Fruit fly (Drosophila melanogaster) whole organism, embryonic: Measurements from ENCODE around the gene CG34288.

Experiments used
- Atf-2 ChIP-seq: fragments of 200-800 bp; sonication (Bioruptor generic); optimal IDR thresholded peaks from 2 replicates; lab custom pipeline; 2016; ENCODE audit warnings: missing biosample characterization, missing genetic modification characterization
- CG10959 ChIP-seq: fragments of 200-800 bp; sonication (Bioruptor generic); IDR thresholded peaks from 2 replicates; pipeline ENCODE4 v1.3.6; 2022; ENCODE audit warnings: missing biosample characterization, missing genetic modification characterization
- CG11695 ChIP-seq: fragments of 200-800 bp; sonication (Bioruptor generic); IDR thresholded peaks from 3 replicates; pipeline ENCODE4 v1.3.6; 2022; ENCODE audit warnings: missing biosample characterization, missing genetic modification characterization
- CG12155 ChIP-seq: fragments of 200-800 bp; sonication (Bioruptor generic); optimal IDR thresholded peaks from 3 replicates; lab custom pipeline; 2016; ENCODE audit warnings: missing biosample characterization, missing genetic modification characterization
- CG12299 ChIP-seq: fragments of 200-800 bp; sonication (Bioruptor generic); optimal IDR thresholded peaks from 2 replicates; lab custom pipeline; 2018; ENCODE audit warnings: missing biosample characterization, mild to moderate bottlenecking, missing genetic modification characterization
- CG13123 ChIP-seq: fragments of 200-800 bp; sonication (Bioruptor generic); optimal IDR thresholded peaks from 2 replicates; lab custom pipeline; 2016; ENCODE audit warnings: missing biosample characterization, missing genetic modification characterization
- CG14014 ChIP-seq: fragments of 200-800 bp; sonication (Bioruptor generic); IDR thresholded peaks from 2 replicates; pipeline ENCODE4 v1.3.6; 2022; ENCODE audit warnings: missing biosample characterization, missing genetic modification characterization
- CG15696 ChIP-seq: fragments of 200-800 bp; sonication (Bioruptor generic); optimal IDR thresholded peaks from 2 replicates; lab custom pipeline; 2019; ENCODE audit warnings: missing biosample characterization, mild to moderate bottlenecking, missing genetic modification characterization, moderate library complexity
- CG32532 ChIP-seq: fragments of 200-800 bp; sonication (Bioruptor generic); IDR thresholded peaks from 2 replicates; pipeline ENCODE4 v1.3.6; 2022; ENCODE audit warnings: missing biosample characterization, missing genetic modification characterization
- CG33213 ChIP-seq: fragments of 200-800 bp; sonication (Bioruptor generic); optimal IDR thresholded peaks from 3 replicates; lab custom pipeline; 2016; ENCODE audit warnings: missing biosample characterization, missing genetic modification characterization
- CG42726 ChIP-seq: fragments of 200-800 bp; sonication (Bioruptor generic); IDR thresholded peaks from 2 replicates; pipeline ENCODE4 v1.3.6; 2022; ENCODE audit warnings: missing biosample characterization, missing genetic modification characterization; ENCODE audit not compliant: partially characterized antibody
- CG5953 ChIP-seq: fragments of 200-800 bp; sonication (Bioruptor generic); IDR thresholded peaks from 2 replicates; pipeline ENCODE4 v1.3.6; 2022; ENCODE audit warnings: missing biosample characterization, missing genetic modification characterization
- CG7271 ChIP-seq: fragments of 200-800 bp; sonication (Bioruptor generic); optimal IDR thresholded peaks from 2 replicates; lab custom pipeline; 2018; ENCODE audit warnings: missing biosample characterization, mild to moderate bottlenecking, missing genetic modification characterization, moderate library complexity
- CG7372 ChIP-seq: fragments of 200-800 bp; sonication (Bioruptor generic); IDR thresholded peaks from 2 replicates; pipeline ENCODE4 v1.3.6; 2022; ENCODE audit warnings: missing biosample characterization, missing genetic modification characterization
- CG9876 ChIP-seq: fragments of 200-800 bp; sonication (Bioruptor generic); optimal IDR thresholded peaks from 2 replicates; lab custom pipeline; 2016; ENCODE audit warnings: missing biosample characterization, missing genetic modification characterization
- CTCF ChIP-seq: fragments of 200-800 bp; sonication (Bioruptor generic); optimal IDR thresholded peaks from 2 replicates; lab custom pipeline; 2017; ENCODE audit warnings: missing biosample characterization, mild to moderate bottlenecking, missing genetic modification characterization, moderate library complexity
- Dbx ChIP-seq: fragments of 200-800 bp; sonication (Bioruptor generic); IDR thresholded peaks from 3 replicates; pipeline ENCODE4 v1.3.6; 2022; ENCODE audit warnings: missing biosample characterization, missing genetic modification characterization
- Dek ChIP-seq: fragments of 200-800 bp; sonication (Bioruptor generic); optimal IDR thresholded peaks from 3 replicates; lab custom pipeline; 2019; ENCODE audit warnings: missing biosample characterization, mild to moderate bottlenecking, missing genetic modification characterization, moderate library complexity
- Dll ChIP-seq: fragments of 200-800 bp; sonication (Bioruptor generic); IDR thresholded peaks from 4 replicates; pipeline ENCODE4 v1.3.6; 2022; ENCODE audit warnings: missing biosample characterization, missing genetic modification characterization; ENCODE audit not compliant: partially characterized antibody
- Doc2 ChIP-seq: fragments of 200-800 bp; sonication (Bioruptor generic); IDR thresholded peaks from 2 replicates; pipeline ENCODE4 v1.3.6; 2022; ENCODE audit warnings: missing biosample characterization, missing genetic modification characterization
- Doc3 ChIP-seq: fragments of 200-800 bp; sonication (Bioruptor generic); IDR thresholded peaks from 3 replicates; pipeline ENCODE4 v1.3.6; 2022; ENCODE audit warnings: missing biosample characterization, missing genetic modification characterization; ENCODE audit not compliant: partially characterized antibody
- Drgx ChIP-seq: fragments of 200-800 bp; sonication (Bioruptor generic); IDR thresholded peaks from 2 replicates; pipeline ENCODE4 v1.3.6; 2022; ENCODE audit warnings: missing biosample characterization, missing genetic modification characterization
- Eip74EF ChIP-seq, 2 experiments: fragments of 200-800 bp in 1 of 2; fragments of >200 bp in 1 of 2; sonication (Bioruptor generic) in 1 of 2; optimal IDR thresholded peaks; 2 replicates each; lab custom pipeline; 2017 to 2019; ENCODE audit warnings: missing biosample characterization in 2 of 2, missing genetic modification characterization in 2 of 2, mild to moderate bottlenecking in 1 of 2, moderate library complexity in 1 of 2
- Fer2 ChIP-seq: fragments of 200-800 bp; sonication (Bioruptor generic); optimal IDR thresholded peaks from 2 replicates; lab custom pipeline; 2018; ENCODE audit warnings: missing biosample characterization, mild to moderate bottlenecking, missing genetic modification characterization, moderate library complexity
- HLH3B ChIP-seq: fragments of 200-800 bp; sonication (Bioruptor generic); IDR thresholded peaks from 2 replicates; pipeline ENCODE4 v1.3.6; 2022; ENCODE audit warnings: missing biosample characterization, missing genetic modification characterization
- Hr51 ChIP-seq, 2 experiments: fragments of 200-800 bp; sonication (Bioruptor generic); optimal IDR thresholded peaks; 2 replicates in 1 of 2; 3 replicates in 1 of 2; lab custom pipeline; 2016 to 2018; ENCODE audit warnings: missing biosample characterization in 2 of 2, missing genetic modification characterization in 2 of 2, mild to moderate bottlenecking in 1 of 2, moderate library complexity in 1 of 2
- Hr78 ChIP-seq, 2 experiments: fragments of 200-800 bp in 1 of 2; fragments of >200 bp in 1 of 2; sonication (Bioruptor generic) in 1 of 2; optimal IDR thresholded peaks; 2 replicates each; lab custom pipeline; 2017 to 2019; ENCODE audit warnings: missing biosample characterization in 2 of 2, missing genetic modification characterization in 2 of 2, mild to moderate bottlenecking in 1 of 2, moderate library complexity in 1 of 2
- NfI ChIP-seq: fragments of 200-800 bp; sonication (Bioruptor generic); optimal IDR thresholded peaks from 3 replicates; lab custom pipeline; 2018; ENCODE audit warnings: missing biosample characterization, mild to moderate bottlenecking, missing genetic modification characterization, moderate library complexity
- Ptx1 ChIP-seq: fragments of 200-800 bp; sonication (Bioruptor generic); IDR thresholded peaks from 2 replicates; pipeline ENCODE4 v1.3.6; 2022; ENCODE audit warnings: missing biosample characterization, missing genetic modification characterization
- bigmax ChIP-seq: fragments of 200-800 bp; sonication (Bioruptor generic); optimal IDR thresholded peaks from 2 replicates; lab custom pipeline; 2018; ENCODE audit warnings: missing biosample characterization, mild to moderate bottlenecking, missing genetic modification characterization
- chif ChIP-seq, 2 experiments: fragments of 200-800 bp; sonication (Bioruptor generic); optimal IDR thresholded peaks; 3 replicates each; lab custom pipeline; 2016; ENCODE audit warnings: missing biosample characterization in 2 of 2, missing genetic modification characterization in 2 of 2
- chinmo ChIP-seq: fragments of 200-800 bp; sonication (Bioruptor generic); IDR thresholded peaks from 4 replicates; pipeline ENCODE4 v1.3.6; 2022; ENCODE audit warnings: missing biosample characterization, missing genetic modification characterization; ENCODE audit not compliant: partially characterized antibody
- dan ChIP-seq: fragments of 200-800 bp; sonication (Bioruptor generic); IDR thresholded peaks from 2 replicates; pipeline ENCODE4 v1.3.6; 2022; ENCODE audit warnings: missing biosample characterization, missing genetic modification characterization
- dysf ChIP-seq: fragments of 200-800 bp; sonication (Bioruptor generic); IDR thresholded peaks from 3 replicates; pipeline ENCODE4 v1.3.6; 2022; ENCODE audit warnings: missing biosample characterization, missing genetic modification characterization
- eve ChIP-seq, 2 experiments: fragments of >200 bp; optimal IDR thresholded peaks; 2 replicates each; lab custom pipeline; 2017; ENCODE audit warnings: missing biosample characterization in 2 of 2, missing genetic modification characterization in 2 of 2
- exex ChIP-seq: fragments of 200-800 bp; sonication (Bioruptor generic); optimal IDR thresholded peaks from 4 replicates; lab custom pipeline; 2018; ENCODE audit warnings: missing biosample characterization, mild to moderate bottlenecking, missing genetic modification characterization, moderate library complexity
- fu2 ChIP-seq: fragments of 200-800 bp; sonication (Bioruptor generic); optimal IDR thresholded peaks from 2 replicates; lab custom pipeline; 2016; ENCODE audit warnings: missing biosample characterization, missing genetic modification characterization
- grn ChIP-seq: fragments of 200-800 bp; sonication (Bioruptor generic); optimal IDR thresholded peaks from 3 replicates; lab custom pipeline; 2017; ENCODE audit warnings: missing biosample characterization, missing genetic modification characterization
- gsb ChIP-seq: fragments of 200-800 bp; sonication (Bioruptor generic); IDR thresholded peaks from 2 replicates; pipeline ENCODE4 v1.3.6; 2022; ENCODE audit warnings: missing biosample characterization, missing genetic modification characterization
- kay ChIP-seq: fragments of 200-800 bp; sonication (Bioruptor generic); optimal IDR thresholded peaks from 2 replicates; lab custom pipeline; 2016; ENCODE audit warnings: missing biosample characterization, missing genetic modification characterization
- knrl ChIP-seq: fragments of 200-800 bp; sonication (Bioruptor generic); IDR thresholded peaks from 3 replicates; pipeline ENCODE4 v1.3.6; 2022; ENCODE audit warnings: missing biosample characterization, missing genetic modification characterization; ENCODE audit not compliant: partially characterized antibody
- lmd ChIP-seq: fragments of 200-800 bp; sonication (Bioruptor generic); IDR thresholded peaks from 2 replicates; pipeline ENCODE4 v1.3.6; 2022; ENCODE audit warnings: missing biosample characterization, missing genetic modification characterization
- otp ChIP-seq: fragments of 200-800 bp; sonication (Bioruptor generic); IDR thresholded peaks from 3 replicates; pipeline ENCODE4, ENCODE4 v1.3.6; 2022; ENCODE audit warnings: missing biosample characterization, missing genetic modification characterization
- pfk ChIP-seq: fragments of 200-800 bp; sonication (Bioruptor generic); optimal IDR thresholded peaks from 2 replicates; lab custom pipeline; 2018; ENCODE audit warnings: missing biosample characterization, mild to moderate bottlenecking, missing genetic modification characterization, moderate library complexity
- phol ChIP-seq: fragments of 200-800 bp; sonication (Bioruptor generic); optimal IDR thresholded peaks from 3 replicates; lab custom pipeline; 2018; ENCODE audit warnings: missing biosample characterization, mild to moderate bottlenecking, missing genetic modification characterization, moderate library complexity
- pnt ChIP-seq: fragments of 200-800 bp; sonication (Bioruptor generic); optimal IDR thresholded peaks from 3 replicates; lab custom pipeline; 2016; ENCODE audit warnings: missing biosample characterization, missing genetic modification characterization
- ranshi ChIP-seq: fragments of 200-800 bp; sonication (Bioruptor generic); IDR thresholded peaks from 2 replicates; pipeline ENCODE4 v1.3.6; 2022; ENCODE audit warnings: missing biosample characterization, missing genetic modification characterization
- tin ChIP-seq: fragments of 200-800 bp; sonication (Bioruptor generic); optimal IDR thresholded peaks from 3 replicates; lab custom pipeline; 2016; ENCODE audit warnings: missing biosample characterization, missing genetic modification characterization
- wor ChIP-seq: fragments of 200-800 bp; sonication (Bioruptor generic); IDR thresholded peaks from 2 replicates; pipeline ENCODE4 v1.3.6; 2022; ENCODE audit warnings: missing biosample characterization, missing genetic modification characterization
- zfh1 ChIP-seq: fragments of 200-800 bp; sonication (Bioruptor generic); IDR thresholded peaks from 3 replicates; pipeline ENCODE4 v1.3.6; 2022; ENCODE audit warnings: missing biosample characterization, missing genetic modification characterization
- zfh2 ChIP-seq: fragments of 200-800 bp; sonication (Bioruptor generic); optimal IDR thresholded peaks from 2 replicates; lab custom pipeline; 2016; ENCODE audit warnings: missing biosample characterization, missing genetic modification characterization

The CG34288 gene

DNA sequence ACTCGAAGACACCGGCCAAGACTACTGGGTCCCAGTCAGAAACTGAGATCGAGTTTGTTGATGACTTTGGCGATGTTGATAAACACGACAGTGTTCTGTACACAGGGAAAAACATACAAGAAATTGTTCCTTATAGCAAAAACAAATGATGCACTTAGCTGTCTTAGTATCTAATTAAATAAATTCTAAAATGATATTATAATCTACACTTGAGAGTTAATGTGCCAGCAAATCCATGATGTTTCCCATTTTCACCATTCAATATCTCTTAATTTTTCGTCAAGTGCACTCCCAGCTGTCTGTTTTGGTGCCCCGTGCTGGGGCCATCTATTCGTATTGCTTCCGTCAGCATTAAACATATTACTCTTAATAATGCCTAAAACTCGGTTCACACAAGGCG is 46.8 kb downstream of the CG34288 start (continued):
- TF ChIP-seq CG5953 (GFP tag; lab: Robert Waterston, UW) (no peak), CG10959 (peak; percentile 17; the same call in 1 of the 2 replicates), fu2 (no peak), Atf-2 (GFP tag; lab: Kevin White, UChicago) (no peak), Ptx1 (GFP tag; lab: Robert Waterston, UW) (peak; percentile 58), bigmax (GFP tag; lab: Kevin White, UChicago) (no peak), dan (no peak), grn (peak; percentile 12), CG14014 (GFP tag; lab: Robert Waterston, UW) (peak; percentile 29; the same call in 1 of the 2 replicates), Hr78 (GFP tag; optimal IDR thresholded peaks at IDR 0.05; lab: Kevin White, UChicago) (no peak), dysf (GFP tag; lab: Robert Waterston, UW) (peak; percentile 83), zfh1 (peak; percentile 56; the same call in 1 of the 3 replicates), eve (GFP tag; optimal IDR thresholded peaks at IDR 0.05; lab: Kevin White, UChicago) (no peak), Fer2 (tag; lab: Kevin White, UChicago) (no peak), gsb (0 out of 2 replicates have a peak, but pooled peaks have one; percentile 26), CG12299 (no peak), chinmo (GFP tag; lab: Robert Waterston, UW) (no peak), wor (GFP tag; lab: Robert Waterston, UW) (no peak), exex (no peak), NfI (no peak), CG32532 (GFP tag; lab: Robert Waterston, UW) (peak; percentile 75), Doc2 (GFP tag; lab: Robert Waterston, UW) (no peak), CG33213 (no peak), CG9876 (GFP tag; lab: Kevin White, UChicago) (no peak), Dbx (GFP tag; lab: Robert Waterston, UW) (peak; percentile 51; the same call in 2 of the 3 replicates), phol (tag; lab: Kevin White, UChicago) (no peak), Hr51 (GFP tag; optimal IDR thresholded peaks at IDR 0.05; lab: Kevin White, UChicago) (no peak), CG42726 (GFP tag; lab: Robert Waterston, UW) (no peak), knrl (no peak), CG12155 (no peak), HLH3B (GFP tag; lab: Robert Waterston, UW) (peak; percentile 53; the same call in 1 of the 2 replicates), Doc3 (no peak), Eip74EF (GFP tag; optimal IDR thresholded peaks at IDR 0.05; lab: Kevin White, UChicago) (no peak), lmd (peak; percentile 71), CG13123 (GFP tag; lab: Kevin White, UChicago) (no peak), Dek (tag; lab: Kevin White, UChicago) (no peak), kay (GFP tag; lab: Kevin White, UChicago) (no peak), pfk (no peak), Dll (no peak), ranshi (peak; percentile 54; the same call in 1 of the 2 replicates), pnt (no peak), otp (no peak), chif (GFP tag; optimal IDR thresholded peaks at IDR 0.05; lab: Kevin White, UChicago) (peak in 1 of 2 experiments; percentile 7), tin (peak; percentile 3), CG7271 (tag; lab: Kevin White, UChicago) (no peak), CTCF (GFP tag; lab: Kevin White, UChicago) (no peak), zfh2 (GFP tag; lab: Kevin White, UChicago) (no peak), CG11695 (GFP tag; lab: Robert Waterston, UW) (peak; percentile 51; the same call in 1 of the 3 replicates), Drgx (peak; percentile 68), CG15696 (no peak), CG7372 (GFP tag; lab: Robert Waterston, UW) (0 out of 2 replicates have a peak, but pooled peaks have one; percentile 15)
